Worm (Caenorhabditis elegans) whole organism, L3 larva: ENCODE results near the gene pph-6.
A peak's percentile ranks its signal among the peaks of the same experiment; 100 is the strongest.

Experiments
- aly-2 ChIP-seq: fragments of 150-350 bp; optimal IDR thresholded peaks from 2 replicates; lab custom pipeline; 2014; ENCODE audit warnings: missing biosample characterization, missing genetic modification characterization
- ceh-28 ChIP-seq: fragments of 150-350 bp; optimal IDR thresholded peaks from 2 replicates; lab custom pipeline; 2014; ENCODE audit warnings: missing biosample characterization, missing genetic modification reagents, missing genetic modification characterization
- ceh-82 ChIP-seq: fragments of 150-350 bp; optimal IDR thresholded peaks from 2 replicates; lab custom pipeline; 2014; ENCODE audit warnings: missing biosample characterization, missing genetic modification characterization
- ceh-9 ChIP-seq: sonication (generic microtip); optimal IDR thresholded peaks from 2 replicates; lab custom pipeline; 2018; ENCODE audit warnings: missing biosample characterization, missing genetic modification characterization
- daf-12 ChIP-seq: fragments of 150-350 bp; optimal IDR thresholded peaks from 2 replicates; lab custom pipeline; 2014; ENCODE audit warnings: missing biosample characterization, missing genetic modification reagents, missing genetic modification characterization
- egl-27 ChIP-seq: sonication (generic microtip); optimal IDR thresholded peaks from 4 replicates; lab custom pipeline; 2017; ENCODE audit warnings: missing biosample characterization, missing genetic modification reagents, missing genetic modification characterization
- elt-1 ChIP-seq: fragments of 150-350 bp; optimal IDR thresholded peaks from 2 replicates; lab custom pipeline; 2014; ENCODE audit warnings: missing biosample characterization, missing genetic modification characterization
- eor-1 ChIP-seq, 2 experiments: fragments of 150-350 bp; optimal IDR thresholded peaks; 2 replicates each; lab custom pipeline; 2014 to 2018; ENCODE audit warnings: missing biosample characterization in 2 of 2, missing genetic modification characterization in 2 of 2
- fkh-10 ChIP-seq: sonication (generic microtip); optimal IDR thresholded peaks from 2 replicates; lab custom pipeline; 2017; ENCODE audit warnings: missing biosample characterization, missing genetic modification reagents, missing genetic modification characterization
- fkh-2 ChIP-seq: fragments of 150-350 bp; optimal IDR thresholded peaks from 2 replicates; lab custom pipeline; 2014; ENCODE audit warnings: missing biosample characterization, missing genetic modification reagents, missing genetic modification characterization
- fos-1 ChIP-seq: fragments of 150-350 bp; optimal IDR thresholded peaks from 2 replicates; lab custom pipeline; 2014; ENCODE audit warnings: missing biosample characterization, missing genetic modification characterization
- jun-1 ChIP-seq: fragments of 150-350 bp; optimal IDR thresholded peaks from 2 replicates; lab custom pipeline; 2014; ENCODE audit warnings: missing biosample characterization, missing genetic modification reagents, missing genetic modification characterization
- lin-39 ChIP-seq: fragments of 150-350 bp; optimal IDR thresholded peaks from 2 replicates; lab custom pipeline; 2018; ENCODE audit warnings: missing biosample characterization, missing genetic modification reagents, missing genetic modification characterization
- lsy-12 ChIP-seq: sonication (generic microtip); optimal IDR thresholded peaks from 2 replicates; lab custom pipeline; 2016; ENCODE audit warnings: mild to moderate bottlenecking, missing genetic modification characterization, missing compliant biosample characterization
- mdl-1 ChIP-seq: fragments of 150-350 bp; optimal IDR thresholded peaks from 2 replicates; lab custom pipeline; 2014; ENCODE audit warnings: missing biosample characterization, missing genetic modification characterization
- mml-1 ChIP-seq: fragments of 150-350 bp; sonication (generic microtip); optimal IDR thresholded peaks from 3 replicates; lab custom pipeline; 2014; ENCODE audit warnings: missing biosample characterization, missing genetic modification characterization
- nhr-23 ChIP-seq: fragments of 150-350 bp; optimal IDR thresholded peaks from 2 replicates; lab custom pipeline; 2014; ENCODE audit warnings: missing biosample characterization, missing genetic modification reagents, missing genetic modification characterization
- nhr-237 ChIP-seq: fragments of 150-350 bp; optimal IDR thresholded peaks from 2 replicates; lab custom pipeline; 2014; ENCODE audit warnings: missing biosample characterization, missing genetic modification characterization
- nhr-25 ChIP-seq: sonication (generic microtip); optimal IDR thresholded peaks from 2 replicates; lab custom pipeline; 2017; ENCODE audit warnings: missing biosample characterization, missing genetic modification characterization
- nhr-28 ChIP-seq: fragments of 150-350 bp; optimal IDR thresholded peaks from 2 replicates; lab custom pipeline; 2014; ENCODE audit warnings: missing biosample characterization, missing genetic modification characterization
- nhr-43 ChIP-seq: sonication (generic microtip); optimal IDR thresholded peaks from 2 replicates; lab custom pipeline; 2016; ENCODE audit warnings: mild to moderate bottlenecking, missing genetic modification characterization, missing compliant biosample characterization; ENCODE audit not compliant: poor library complexity, severe bottlenecking
- nhr-67 ChIP-seq: fragments of 150-350 bp; optimal IDR thresholded peaks from 2 replicates; lab custom pipeline; 2014; ENCODE audit warnings: missing biosample characterization, missing genetic modification characterization
- nhr-76 ChIP-seq: fragments of 150-350 bp; sonication (generic microtip); optimal IDR thresholded peaks from 5 replicates; lab custom pipeline; 2014; ENCODE audit warnings: missing biosample characterization, missing genetic modification characterization
- nhr-77 ChIP-seq: fragments of 150-350 bp; optimal IDR thresholded peaks from 2 replicates; lab custom pipeline; 2014; ENCODE audit warnings: missing biosample characterization, missing genetic modification characterization
- pha-4 ChIP-seq: fragments of 150-350 bp; optimal IDR thresholded peaks from 2 replicates; lab custom pipeline; 2014; ENCODE audit warnings: missing biosample characterization, missing genetic modification reagents, missing genetic modification characterization
- pqm-1 ChIP-seq: fragments of 150-350 bp; optimal IDR thresholded peaks from 2 replicates; lab custom pipeline; 2017; ENCODE audit warnings: missing biosample characterization, missing genetic modification characterization, inconsistent platforms
- ztf-11 ChIP-seq: fragments of 150-350 bp; optimal IDR thresholded peaks from 2 replicates; lab custom pipeline; 2014; ENCODE audit warnings: missing biosample characterization, missing genetic modification characterization
- ztf-4 ChIP-seq: fragments of 150-350 bp; optimal IDR thresholded peaks from 2 replicates; lab custom pipeline; 2014; ENCODE audit warnings: missing biosample characterization, missing genetic modification characterization

Gene pph-6

DNA sequence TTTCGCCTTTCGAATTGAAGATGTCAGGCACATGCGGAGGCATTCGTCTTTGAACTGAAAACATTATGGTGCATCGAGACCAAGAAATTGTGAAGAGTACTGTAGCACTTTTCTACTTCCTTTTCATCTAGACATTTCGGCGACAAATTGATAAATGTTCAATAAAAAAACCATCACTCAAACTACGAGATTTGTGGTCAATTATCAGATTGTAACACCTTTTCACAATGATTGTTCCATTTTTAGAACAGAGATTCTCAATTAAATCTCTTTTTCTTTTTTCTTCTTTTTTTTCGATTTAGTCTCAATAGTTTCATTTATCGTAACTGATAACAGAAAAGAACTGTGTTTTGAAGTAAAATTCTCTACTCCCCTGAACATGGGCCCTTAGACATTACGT lies 24.6 kb downstream of the pph-6 start:
- TF ChIP-seq nhr-43, result peak; percentile 3
- no peak for TF ChIP-seq ceh-28 (tag; lab: Kevin White, UChicago)
- peak; percentile 6 for TF ChIP-seq nhr-23

DNA sequence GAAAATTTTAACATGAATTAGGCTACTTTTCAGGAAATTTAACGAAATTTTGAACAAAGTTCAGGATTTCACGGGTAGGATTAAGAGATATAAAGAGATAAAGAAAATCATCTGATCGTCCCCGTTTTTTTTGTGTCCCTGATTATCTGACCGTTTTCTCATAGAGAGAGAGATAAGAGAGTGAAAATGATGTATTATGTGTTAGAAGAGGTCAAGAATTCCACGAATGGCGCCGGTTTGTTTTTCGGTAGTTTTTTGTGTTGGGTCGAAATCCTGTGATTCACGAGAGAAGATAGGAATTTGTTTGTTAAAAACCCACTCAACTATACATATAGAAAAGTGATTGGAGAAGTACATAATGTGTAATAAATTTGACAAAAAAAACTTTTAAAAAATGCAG lies 25.6 kb downstream of the pph-6 start:
- TF ChIP-seq nhr-23 (peak; percentile 51), fkh-2 (no peak), ceh-9 (tag; lab: Kevin White, UChicago) (no peak), eor-1 (tag; optimal IDR thresholded peaks at IDR 0.05; lab: Kevin White, UChicago) (no peak), egl-27 (tag; lab: Kevin White, UChicago) (no peak), nhr-76 (tag; lab: Kevin White, UChicago) (no peak), ztf-11 (tag; lab: Kevin White, UChicago) (no peak), ztf-4 (tag; lab: Kevin White, UChicago) (no peak)

DNA sequence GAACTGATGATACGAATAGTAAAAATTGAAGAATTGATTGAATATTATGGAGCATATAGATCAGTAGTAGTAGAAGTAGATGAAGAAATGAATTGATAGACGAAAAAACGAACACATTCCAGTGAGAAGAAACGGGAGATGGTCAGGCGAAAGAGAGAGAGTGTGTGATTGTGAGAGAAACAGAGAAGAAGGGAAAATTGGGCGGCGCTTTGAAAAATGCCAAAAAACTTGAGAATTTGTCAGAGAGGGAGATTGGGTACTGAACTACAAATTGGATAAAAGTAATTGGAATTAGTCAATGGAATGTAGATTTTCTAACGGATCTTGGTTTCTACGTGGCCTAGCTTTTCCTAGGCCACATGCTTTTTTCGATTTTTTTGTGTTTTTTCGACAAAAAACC lies 26.7 kb downstream of the pph-6 start, which contains the start of gene C34C12.7:
Gene C34C12.7, minus strand, starts transcription at position 118 of the 400 bp plus-strand sequence.
- TF ChIP-seq nhr-25 (no peak), elt-1 (tag; lab: Kevin White, UChicago) (no peak), pqm-1 (tag; lab: Kevin White, UChicago) (no peak), nhr-67 (tag; lab: Kevin White, UChicago) (no peak)
- TF ChIP-seq, all 47 proteins: peak for 0

DNA sequence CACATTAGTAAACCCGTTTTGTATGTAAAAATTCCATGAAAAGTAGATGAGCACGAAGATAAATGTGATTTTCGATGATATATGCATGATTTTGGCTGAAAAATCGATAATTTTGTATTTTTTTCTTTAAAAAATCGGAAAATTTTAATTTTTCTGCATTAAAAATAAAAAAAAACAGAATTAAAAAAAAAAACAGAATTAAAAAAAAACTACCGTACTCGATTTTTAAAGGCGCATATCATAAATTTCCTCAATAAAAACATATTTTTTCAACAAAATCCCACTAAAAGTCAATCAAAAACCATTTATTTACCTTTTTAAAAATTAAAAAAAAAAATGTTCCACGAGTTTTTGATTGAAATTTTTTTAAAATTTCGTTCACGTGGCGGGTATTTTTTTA lies 31.6 kb downstream of the pph-6 start, which contains the start of gene gly-14:
Gene gly-14, minus strand, starts transcription at position 101 of the 400 bp plus-strand sequence.
- TF ChIP-seq nhr-25, result no peak
- no peak for TF ChIP-seq lsy-12 (tag; lab: Kevin White, UChicago)
- TF ChIP-seq jun-1 (tag; lab: Kevin White, UChicago), result no peak
- TF ChIP-seq daf-12 (tag; lab: Kevin White, UChicago), result no peak
- no peak for TF ChIP-seq lin-39 (tag; lab: Kevin White, UChicago)
- no peak for TF ChIP-seq eor-1 (tag; optimal IDR thresholded peaks at IDR 0.05; lab: Kevin White, UChicago)
- no peak for TF ChIP-seq nhr-28 (tag; lab: Kevin White, UChicago)
- TF ChIP-seq pha-4, result no peak
- no peak for TF ChIP-seq aly-2 (tag; lab: Kevin White, UChicago)
- no peak for TF ChIP-seq mml-1 (tag; lab: Kevin White, UChicago)
- TF ChIP-seq mdl-1 (tag; lab: Kevin White, UChicago), result no peak
- TF ChIP-seq egl-27 (tag; lab: Kevin White, UChicago), result no peak
- no peak for TF ChIP-seq nhr-237 (tag; lab: Kevin White, UChicago)
- no peak for TF ChIP-seq fkh-10 (GFP tag; lab: Kevin White, UChicago)
- TF ChIP-seq pqm-1 (tag; lab: Kevin White, UChicago), result no peak
- TF ChIP-seq, all 47 proteins: peak for 0

DNA sequence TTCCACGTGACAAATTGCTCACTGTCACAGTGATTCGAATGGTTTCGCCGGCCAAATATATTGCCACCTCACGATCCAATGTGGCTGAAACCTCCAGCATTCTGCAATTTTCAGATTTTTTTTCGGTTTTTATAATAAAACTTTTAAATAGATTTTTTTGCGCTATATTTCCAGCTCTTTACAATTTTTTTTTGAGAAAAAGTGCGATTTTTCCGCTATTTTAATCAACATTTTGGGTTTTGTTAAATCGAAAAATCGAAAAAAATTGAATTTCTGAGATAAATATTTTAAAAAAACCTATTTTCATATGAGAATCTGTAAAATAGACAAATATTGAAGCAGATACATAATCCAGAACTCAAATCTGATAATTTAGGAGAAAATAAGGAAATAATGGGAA lies 37.5 kb downstream of the pph-6 start, which contains the start of gene M01F1.9:
Gene M01F1.9, minus strand, starts transcription at position 101 of the 400 bp plus-strand sequence.
- TF ChIP-seq ceh-82 (tag; lab: Kevin White, UChicago) (no peak), fos-1 (tag; lab: Kevin White, UChicago) (no peak)
- TF ChIP-seq, all 47 proteins: peak for 0

DNA sequence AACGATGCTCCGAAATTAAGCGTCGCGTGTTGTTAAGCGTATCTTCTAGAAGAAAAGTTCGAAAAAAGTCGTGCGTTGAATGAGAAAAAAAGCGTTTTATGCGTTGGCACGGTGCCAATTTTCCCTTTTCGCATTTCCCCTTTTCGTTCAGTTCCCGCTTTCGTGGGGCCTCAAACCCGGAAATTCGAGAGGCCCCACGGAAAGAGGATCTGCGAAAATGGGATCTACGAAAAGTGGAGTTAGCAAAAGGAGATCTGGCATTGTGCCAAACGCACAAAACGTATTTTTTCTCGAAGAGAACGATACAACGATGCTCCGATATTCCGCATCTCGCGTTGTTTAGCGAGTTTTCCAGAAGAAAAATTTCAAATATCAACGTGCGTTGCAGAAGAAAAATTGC lies 38.3 kb downstream of the pph-6 start:
- TF ChIP-seq nhr-25, result no peak
- TF ChIP-seq jun-1 (tag; lab: Kevin White, UChicago), result peak; percentile 3

DNA sequence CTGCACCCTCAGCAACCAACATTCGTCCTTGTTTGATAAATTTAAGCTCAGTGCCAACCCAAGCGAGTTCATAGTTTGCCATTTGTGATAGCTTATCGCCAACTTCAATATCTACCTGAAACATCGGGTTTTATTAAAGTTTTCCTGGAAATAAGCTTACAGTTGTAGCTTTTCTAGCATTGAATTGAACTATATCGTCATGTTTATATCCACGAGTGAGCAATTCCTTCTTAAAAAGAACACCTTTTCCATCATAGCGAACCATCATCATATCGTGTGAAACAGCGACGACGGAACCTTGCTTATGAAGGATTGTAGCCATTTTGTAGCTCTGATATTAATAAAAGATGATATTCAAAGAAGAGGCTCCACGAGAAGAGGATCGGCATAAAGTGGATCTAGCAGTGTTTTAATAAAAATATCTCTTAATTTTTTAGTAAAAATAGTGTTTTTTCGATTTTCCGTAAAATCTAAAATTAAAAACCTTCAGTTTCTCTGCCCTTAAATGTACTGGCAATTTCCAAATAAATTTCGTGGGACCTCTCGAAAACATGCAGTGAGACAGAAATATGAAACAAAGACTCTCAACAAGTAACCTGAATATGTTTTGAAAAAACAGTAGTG lies 40.8 kb downstream of the pph-6 start, which contains the start of gene M01F1.8:
Gene M01F1.8, minus strand, starts transcription at position 335 of the 624 bp plus-strand sequence.
- no peak for TF ChIP-seq lsy-12 (tag; lab: Kevin White, UChicago)
- peak; percentile 18 for TF ChIP-seq nhr-77 (tag; lab: Kevin White, UChicago)
